Fruit fly (Drosophila melanogaster) whole organism, wandering third instar larva: ENCODE measurements around the gene CG2162.

Experiments used
- Dif ChIP-seq: fragments of 200-275, 200-300 bp; sonication (Bioruptor generic); optimal IDR thresholded peaks from 2 replicates; lab custom pipeline; 2018; ENCODE audit warnings: missing biosample characterization, missing genetic modification characterization; ENCODE audit not compliant: partially characterized antibody
- Hr78 ChIP-seq: fragments of >200 bp; optimal IDR thresholded peaks from 2 replicates; lab custom pipeline; 2017; ENCODE audit warnings: missing biosample characterization, missing genetic modification characterization
- br ChIP-seq: fragments of 200-800 bp; sonication (Bioruptor generic); optimal IDR thresholded peaks from 2 replicates; lab custom pipeline; 2016; ENCODE audit warnings: missing biosample characterization, missing genetic modification characterization
- jim ChIP-seq: fragments of 175-275, 200-325 bp; sonication (Bioruptor generic); optimal IDR thresholded peaks from 2 replicates; lab custom pipeline; 2016; ENCODE audit warnings: missing biosample characterization, mild to moderate bottlenecking, missing genetic modification characterization
- lola ChIP-seq: fragments of >200 bp; optimal IDR thresholded peaks from 2 replicates; lab custom pipeline; 2017; ENCODE audit warnings: missing biosample characterization, missing genetic modification characterization
- psq ChIP-seq: fragments of 200-800 bp; sonication (Bioruptor generic); optimal IDR thresholded peaks from 3 replicates; lab custom pipeline; 2017; ENCODE audit warnings: missing biosample characterization, mild to moderate bottlenecking, missing genetic modification characterization, moderate library complexity
- tai ChIP-seq: sonication (Bioruptor generic); optimal IDR thresholded peaks from 2 replicates; lab custom pipeline; 2016; ENCODE audit warnings: missing biosample characterization, missing genetic modification characterization

- TF ChIP-seq br (GFP tag; lab: Kevin White, UChicago) (peak; percentile 67), lola (GFP tag; lab: Kevin White, UChicago) (no peak), jim (GFP tag; lab: Kevin White, UChicago) (no peak), Dif (GFP tag; lab: Kevin White, UChicago) (no peak), tai (GFP tag; lab: Kevin White, UChicago) (no peak), psq (GFP tag; lab: Kevin White, UChicago) (peak; percentile 39), Hr78 (GFP tag; lab: Kevin White, UChicago) (no peak)
Measured at dm6 chr3L:3052110-3052871, 17.3 kb downstream of the CG2162 start, which contains the start of gene CG1271.
